Fruit fly (Drosophila melanogaster): ENCODE data around the gene CG2217.

Gene CG2217

DNA sequence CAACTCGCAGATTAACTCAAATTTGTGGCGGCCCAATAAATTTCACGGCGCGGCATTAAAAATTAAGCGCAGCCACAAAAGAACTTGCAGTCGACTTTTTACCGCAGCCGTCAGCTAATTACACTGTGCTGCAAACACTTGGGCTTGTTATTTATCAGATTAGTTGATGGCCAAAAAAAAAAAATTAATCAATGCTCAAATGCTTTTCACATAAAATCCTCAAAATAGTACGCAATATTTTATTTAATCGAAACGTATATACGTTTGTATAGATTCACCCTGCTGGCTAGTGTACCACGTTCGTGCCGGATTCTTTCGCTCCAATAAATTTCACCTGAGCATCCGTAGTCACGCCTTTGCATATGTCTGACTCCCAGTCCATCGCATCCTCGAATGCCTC is 9.0 kb downstream of the CG2217 start (continued):
- peak; percentile 40; the same call in 1 of the 2 replicates for TF ChIP-seq CG7372 (GFP tag; IDR thresholded peaks at IDR 0.05)
- peak; percentile 47 for TF ChIP-seq cato (GFP tag; optimal IDR thresholded peaks at IDR 0.05; ENCODE audit: borderline replicate concordance)
- peak; percentile 41; the same call in 1 of the 3 replicates for TF ChIP-seq ase (GFP tag; IDR thresholded peaks at IDR 0.05)
- no peak for TF ChIP-seq CG3065 (GFP tag; optimal IDR thresholded peaks at IDR 0.05)
- peak; percentile 32 for TF ChIP-seq Mes4 (GFP tag; optimal IDR thresholded peaks at IDR 0.05)
- TF ChIP-seq Drgx (GFP tag; IDR thresholded peaks at IDR 0.05) = peak; percentile 39; the same call in 1 of the 2 replicates
- no peak for TF ChIP-seq salm (tag; optimal IDR thresholded peaks at IDR 0.05)
- no peak for TF ChIP-seq ftz-f1 (GFP tag; optimal IDR thresholded peaks at IDR 0.05)
- TF ChIP-seq fd96Cb (tag; optimal IDR thresholded peaks at IDR 0.05) = peak; percentile 62
- no peak for TF ChIP-seq lov (optimal IDR thresholded peaks at IDR 0.05)
- TF ChIP-seq lov (GFP tag; IDR thresholded peaks at IDR 0.05) = 0 out of 3 replicates have a peak, but pooled peaks have one; percentile 57
- TF ChIP-seq BEAF-32 (GFP tag; optimal IDR thresholded peaks at IDR 0.05) = no peak
- TF ChIP-seq fd3F (GFP tag; optimal IDR thresholded peaks at IDR 0.05) = no peak
- peak in 1 of 2 experiments; percentile 81 for TF ChIP-seq bsh (GFP tag; optimal IDR thresholded peaks at IDR 0.05)
- TF ChIP-seq CG8388 (GFP tag; optimal IDR thresholded peaks at IDR 0.05) = peak; percentile 56
- peak; percentile 46 for TF ChIP-seq wor (GFP tag; IDR thresholded peaks at IDR 0.05)
- TF ChIP-seq jigr1 (GFP tag; IDR thresholded peaks at IDR 0.05) = no peak
- no peak for TF ChIP-seq Opbp (GFP tag; IDR thresholded peaks at IDR 0.05; ENCODE audit: partially characterized antibody)
- peak; percentile 49 for TF ChIP-seq ATbp (GFP tag; optimal IDR thresholded peaks at IDR 0.05)
- peak; percentile 56; the same call in 1 of the 2 replicates for TF ChIP-seq CG8765 (GFP tag; IDR thresholded peaks at IDR 0.05)
- peak in 1 of 2 experiments; percentile 42 for TF ChIP-seq Hr51 (GFP tag; optimal IDR thresholded peaks at IDR 0.05)
- TF ChIP-seq grn (GFP tag; optimal IDR thresholded peaks at IDR 0.05) = no peak
- TF ChIP-seq CG10462 (GFP tag; optimal IDR thresholded peaks at IDR 0.05) = no peak
- TF ChIP-seq CG17186 (GFP tag; optimal IDR thresholded peaks at IDR 0.05) = no peak
- TF ChIP-seq Hr3 (GFP tag; optimal IDR thresholded peaks at IDR 0.05) = no peak
- no peak for TF ChIP-seq Max (GFP tag; optimal IDR thresholded peaks at IDR 0.05)
- TF ChIP-seq nmo (GFP tag; optimal IDR thresholded peaks at IDR 0.05) = peak; percentile 70
- TF ChIP-seq CG10565 (GFP tag; optimal IDR thresholded peaks at IDR 0.05) = no peak
- TF ChIP-seq CG11398 (GFP tag; optimal IDR thresholded peaks at IDR 0.05) = no peak
- peak; percentile 66 for TF ChIP-seq dmrt99B (tag; optimal IDR thresholded peaks at IDR 0.05)
- TF ChIP-seq tin (GFP tag; optimal IDR thresholded peaks at IDR 0.05) = peak; percentile 59
- TF ChIP-seq CG16779 (GFP tag; IDR thresholded peaks at IDR 0.05) = no peak
- no peak for TF ChIP-seq pan (optimal IDR thresholded peaks at IDR 0.05)
- TF ChIP-seq pan (GFP tag; optimal IDR thresholded peaks at IDR 0.05 in 1 of 2, IDR thresholded peaks at IDR 0.05 in 1 of 2) = peak in 1 of 2 experiments; percentile 75
- no peak for TF ChIP-seq gt (GFP tag; IDR thresholded peaks at IDR 0.05)
- no peak for TF ChIP-seq cad (GFP tag; optimal IDR thresholded peaks at IDR 0.05)
- no peak for TF ChIP-seq sug (tag; optimal IDR thresholded peaks at IDR 0.05)
- TF ChIP-seq CG18476 (GFP tag; optimal IDR thresholded peaks at IDR 0.05) = no peak
- TF ChIP-seq emc (GFP tag; optimal IDR thresholded peaks at IDR 0.05) = no peak
- no peak for TF ChIP-seq Jarid2 (GFP tag; optimal IDR thresholded peaks at IDR 0.05)
- no peak for TF ChIP-seq psq (GFP tag; optimal IDR thresholded peaks at IDR 0.05)
- TF ChIP-seq CG11456 (GFP tag; IDR thresholded peaks at IDR 0.05) = peak; percentile 61; the same call in 1 of the 3 replicates
- TF ChIP-seq pita (GFP tag; optimal IDR thresholded peaks at IDR 0.05) = no peak
- TF ChIP-seq CG8290 (GFP tag; optimal IDR thresholded peaks at IDR 0.05) = no peak
- peak in 1 of 2 experiments; percentile 52 for TF ChIP-seq CG8290 (tag; optimal IDR thresholded peaks at IDR 0.05)
- no peak for TF ChIP-seq CG12299 (tag; optimal IDR thresholded peaks at IDR 0.05)
- no peak for TF ChIP-seq al (GFP tag; IDR thresholded peaks at IDR 0.05)
- TF ChIP-seq CrebB (tag; optimal IDR thresholded peaks at IDR 0.05) = no peak
- TF ChIP-seq CG8944 (GFP tag; optimal IDR thresholded peaks at IDR 0.05) = peak; percentile 39
- no peak for TF ChIP-seq fru (optimal IDR thresholded peaks at IDR 0.05)
- peak; percentile 58 for TF ChIP-seq PHDP (tag; optimal IDR thresholded peaks at IDR 0.05)
- TF ChIP-seq CG2129 (GFP tag; IDR thresholded peaks at IDR 0.05; ENCODE audit: partially characterized antibody) = no peak
